Fruit fly (Drosophila melanogaster): ENCODE results near the gene CG43679.

Gene CG43679

dm6 chr3L:15049395-15049794 is 1.8 kb downstream of the CG43679 start, which contains the start of gene CG43678:
Gene CG43678 (minus strand): TSS chr3L:15049495.
- TF ChIP-seq usp (GFP tag; optimal IDR thresholded peaks at IDR 0.05) (no peak), Dll (optimal IDR thresholded peaks at IDR 0.05) (no peak), psq (optimal IDR thresholded peaks at IDR 0.05) (no peak), pan (optimal IDR thresholded peaks at IDR 0.05) (no peak), EcR (GFP tag; optimal IDR thresholded peaks at IDR 0.05) (no peak), CG8478 (optimal IDR thresholded peaks at IDR 0.05) (no peak)

DNA sequence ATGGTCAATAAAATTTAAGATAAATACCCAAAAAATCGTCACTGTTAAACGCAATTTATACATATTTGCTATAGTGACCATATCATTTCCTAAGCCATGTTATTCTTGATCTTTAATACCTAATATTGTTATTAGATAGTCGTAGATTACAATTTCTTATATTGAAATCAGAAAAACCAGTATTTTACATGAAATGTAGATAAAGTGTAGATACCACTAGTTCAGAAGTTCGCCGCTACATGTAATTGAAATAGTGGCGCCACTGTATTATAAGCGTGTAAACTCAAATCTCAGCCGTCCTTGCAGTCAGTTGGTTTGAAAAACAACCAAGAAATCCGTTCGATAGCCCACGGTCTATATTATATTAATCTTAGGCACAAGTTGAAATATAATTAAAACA is 3.1 kb downstream of the CG43679 start:
- TF ChIP-seq EcR (GFP tag; optimal IDR thresholded peaks at IDR 0.05) (no peak), pan (optimal IDR thresholded peaks at IDR 0.05) (no peak), Dll (optimal IDR thresholded peaks at IDR 0.05) (no peak), psq (optimal IDR thresholded peaks at IDR 0.05) (no peak)

DNA sequence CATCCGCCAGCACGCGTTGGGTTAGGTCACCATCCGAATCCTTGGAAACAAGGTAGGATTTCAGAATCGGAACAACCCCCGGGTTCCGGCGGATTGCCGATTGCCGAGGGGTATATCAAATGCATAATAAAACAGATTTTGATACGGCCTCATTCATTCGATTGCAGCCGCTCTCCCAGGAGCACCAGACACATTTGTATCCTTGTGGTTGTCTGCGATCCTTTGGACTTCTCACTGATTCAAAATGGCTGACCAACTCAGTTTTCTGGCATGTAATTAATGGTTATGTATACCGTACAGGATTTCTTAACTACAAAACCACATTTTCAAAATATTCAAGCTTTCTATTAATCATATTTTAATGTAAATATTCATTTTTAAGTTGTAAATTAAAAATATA is 3.6 kb downstream of the CG43679 start:
- TF ChIP-seq Dll (optimal IDR thresholded peaks at IDR 0.05) (no peak), EcR (GFP tag; optimal IDR thresholded peaks at IDR 0.05) (no peak), psq (optimal IDR thresholded peaks at IDR 0.05) (no peak)

- no peak for TF ChIP-seq psq (optimal IDR thresholded peaks at IDR 0.05)
- no peak for TF ChIP-seq EcR (GFP tag; optimal IDR thresholded peaks at IDR 0.05)
- TF ChIP-seq CG8478 (optimal IDR thresholded peaks at IDR 0.05) = no peak
- TF ChIP-seq usp (GFP tag; optimal IDR thresholded peaks at IDR 0.05) = no peak
- TF ChIP-seq pan (optimal IDR thresholded peaks at IDR 0.05) = no peak
- no peak for TF ChIP-seq Dll (optimal IDR thresholded peaks at IDR 0.05)
Measured at dm6 chr3L:15045114-15045513, 6.1 kb downstream of the CG43679 start.

DNA sequence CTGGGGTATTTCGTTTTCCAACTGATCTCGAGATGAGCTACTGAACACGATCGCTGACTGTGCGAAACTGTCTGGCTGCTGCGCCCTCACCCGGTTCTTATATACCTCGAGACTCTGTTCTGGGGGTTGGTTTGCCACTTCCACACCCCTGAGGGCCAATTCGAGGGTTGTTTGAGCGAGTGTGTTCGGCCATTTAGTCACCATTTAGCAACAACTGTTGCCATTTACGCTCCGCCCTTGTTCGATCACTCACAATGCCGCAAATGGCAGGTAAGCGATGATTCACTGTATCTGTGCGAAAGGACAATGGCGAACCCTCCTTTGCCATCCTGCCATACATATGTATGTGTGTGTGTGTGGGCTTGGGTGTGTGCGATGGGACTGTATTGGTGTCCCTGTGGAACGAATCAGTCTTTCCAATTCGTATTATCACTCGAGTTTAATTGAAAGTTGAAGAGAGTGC is 7.3 kb downstream of the CG43679 start, which contains the start of gene ind:
TSS of gene ind (minus strand) at position 51 of the 463 bp plus-strand sequence.
- TF ChIP-seq Dll (optimal IDR thresholded peaks at IDR 0.05) = no peak
- no peak for TF ChIP-seq EcR (GFP tag; optimal IDR thresholded peaks at IDR 0.05)
- no peak for TF ChIP-seq usp (GFP tag; optimal IDR thresholded peaks at IDR 0.05)
- no peak for TF ChIP-seq psq (optimal IDR thresholded peaks at IDR 0.05)
- no peak for TF ChIP-seq pan (optimal IDR thresholded peaks at IDR 0.05)
- no peak for TF ChIP-seq CG8478 (optimal IDR thresholded peaks at IDR 0.05)

DNA sequence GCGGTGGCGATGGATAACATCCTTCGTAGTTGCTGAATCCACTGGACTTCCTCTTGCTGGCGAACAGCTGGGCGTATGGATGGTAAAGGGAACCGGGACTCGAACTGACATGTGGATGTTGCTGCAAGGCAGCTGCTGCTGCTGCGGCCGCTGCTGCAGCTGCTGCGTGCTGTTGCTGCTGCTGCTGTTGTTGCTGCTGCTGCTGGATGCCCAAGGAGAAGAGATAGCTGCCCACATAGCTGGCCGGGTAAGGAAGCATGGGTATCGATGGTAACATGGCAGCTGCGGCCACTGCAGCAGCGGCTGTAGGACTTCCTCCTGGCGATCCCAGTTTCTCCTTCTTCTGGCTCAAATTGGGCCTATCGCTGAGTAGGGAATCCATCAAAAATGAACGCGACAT is 7.8 kb downstream of the CG43679 start:
- no peak for TF ChIP-seq CG8478 (optimal IDR thresholded peaks at IDR 0.05)
- TF ChIP-seq usp (GFP tag; optimal IDR thresholded peaks at IDR 0.05) = no peak
- no peak for TF ChIP-seq psq (optimal IDR thresholded peaks at IDR 0.05)
- TF ChIP-seq pan (optimal IDR thresholded peaks at IDR 0.05) = no peak
- TF ChIP-seq Dll (optimal IDR thresholded peaks at IDR 0.05) = no peak
- no peak for TF ChIP-seq EcR (GFP tag; optimal IDR thresholded peaks at IDR 0.05)

- TF ChIP-seq pan (optimal IDR thresholded peaks at IDR 0.05) (no peak), usp (GFP tag; optimal IDR thresholded peaks at IDR 0.05) (no peak), EcR (GFP tag; optimal IDR thresholded peaks at IDR 0.05) (no peak), psq (optimal IDR thresholded peaks at IDR 0.05) (no peak), CG8478 (optimal IDR thresholded peaks at IDR 0.05) (no peak), Dll (optimal IDR thresholded peaks at IDR 0.05) (no peak)
Measured at dm6 chr3L:15042470-15042869, 8.8 kb downstream of the CG43679 start, which contains the start of gene Rpn12R. Gene Rpn12R (minus strand): TSS chr3L:15042570.

- TF ChIP-seq usp (GFP tag; optimal IDR thresholded peaks at IDR 0.05) (no peak), pan (optimal IDR thresholded peaks at IDR 0.05) (no peak), psq (optimal IDR thresholded peaks at IDR 0.05) (no peak), Dll (optimal IDR thresholded peaks at IDR 0.05) (no peak), EcR (GFP tag; optimal IDR thresholded peaks at IDR 0.05) (no peak), CG8478 (optimal IDR thresholded peaks at IDR 0.05) (no peak)
Measured at dm6 chr3L:15040329-15040886, 10.8 kb downstream of the CG43679 start.

DNA sequence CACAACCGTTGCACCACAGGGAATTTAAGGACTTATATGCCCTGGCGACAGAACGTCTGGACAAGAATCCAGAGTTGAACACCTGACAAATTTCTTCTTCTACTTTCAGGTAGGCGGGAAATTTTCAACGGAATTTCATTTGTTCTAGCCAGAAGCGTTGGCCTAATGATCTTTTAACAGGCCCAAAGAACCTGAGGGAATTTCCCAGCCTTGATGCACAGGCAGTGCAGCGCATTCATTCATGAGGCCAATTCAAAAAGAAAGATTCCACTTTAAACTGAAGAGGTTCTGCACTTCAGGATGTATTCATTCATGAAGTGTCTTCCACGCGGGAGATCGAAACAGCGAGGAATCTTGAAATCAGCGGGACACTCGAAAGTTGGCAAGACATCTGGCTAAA is 11.7 kb downstream of the CG43679 start:
- TF ChIP-seq usp (GFP tag; optimal IDR thresholded peaks at IDR 0.05) (no peak), psq (optimal IDR thresholded peaks at IDR 0.05) (no peak), pan (optimal IDR thresholded peaks at IDR 0.05) (no peak)

- TF ChIP-seq pan (optimal IDR thresholded peaks at IDR 0.05) = no peak
- TF ChIP-seq usp (GFP tag; optimal IDR thresholded peaks at IDR 0.05) = no peak
- no peak for TF ChIP-seq psq (optimal IDR thresholded peaks at IDR 0.05)
- no peak for TF ChIP-seq EcR (GFP tag; optimal IDR thresholded peaks at IDR 0.05)
- TF ChIP-seq CG8478 (optimal IDR thresholded peaks at IDR 0.05) = no peak
- no peak for TF ChIP-seq Dll (optimal IDR thresholded peaks at IDR 0.05)
Measured at dm6 chr3L:15035585-15035984, 15.6 kb downstream of the CG43679 start.

dm6 chr3L:15034714-15035076 is 16.5 kb downstream of the CG43679 start:
- TF ChIP-seq Dll (optimal IDR thresholded peaks at IDR 0.05) (no peak), CG8478 (optimal IDR thresholded peaks at IDR 0.05) (no peak), usp (GFP tag; optimal IDR thresholded peaks at IDR 0.05) (no peak), EcR (GFP tag; optimal IDR thresholded peaks at IDR 0.05) (no peak), pan (optimal IDR thresholded peaks at IDR 0.05) (no peak), psq (optimal IDR thresholded peaks at IDR 0.05) (no peak)

DNA sequence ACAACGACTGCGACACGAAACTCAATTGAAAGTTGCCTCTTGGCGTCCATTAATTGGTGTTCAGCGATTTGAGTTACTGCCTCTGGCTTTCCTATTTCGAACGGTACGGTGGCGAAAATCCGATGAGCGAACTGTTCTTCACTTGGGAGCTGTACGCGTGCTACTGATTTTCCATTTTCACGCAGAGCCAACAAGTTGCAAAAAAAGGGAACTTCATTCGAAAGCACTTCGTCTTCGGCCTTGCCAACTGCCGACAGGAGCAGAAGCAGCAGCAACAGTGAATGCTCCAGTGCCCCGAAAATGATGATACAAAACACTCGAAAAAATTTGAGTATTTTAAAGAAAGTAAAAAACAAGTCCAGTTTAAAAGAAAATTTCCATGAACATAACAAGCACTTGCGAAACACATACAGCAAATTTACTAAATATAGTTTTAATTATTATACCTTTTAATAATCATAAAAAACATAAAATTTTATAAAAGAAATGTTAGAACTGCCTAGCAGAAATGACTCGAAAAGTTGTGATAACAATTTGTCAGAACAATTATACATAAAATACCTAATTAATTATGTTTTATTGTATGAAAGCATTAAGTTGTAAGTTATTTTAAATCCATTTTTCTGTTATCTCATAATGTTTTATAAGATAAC is 17.0 kb downstream of the CG43679 start:
- no peak for TF ChIP-seq EcR (GFP tag; optimal IDR thresholded peaks at IDR 0.05)
- no peak for TF ChIP-seq usp (GFP tag; optimal IDR thresholded peaks at IDR 0.05)
- no peak for TF ChIP-seq pan (optimal IDR thresholded peaks at IDR 0.05)
- TF ChIP-seq Dll (optimal IDR thresholded peaks at IDR 0.05) = no peak
- TF ChIP-seq psq (optimal IDR thresholded peaks at IDR 0.05) = no peak
- TF ChIP-seq CG8478 (optimal IDR thresholded peaks at IDR 0.05) = no peak

DNA sequence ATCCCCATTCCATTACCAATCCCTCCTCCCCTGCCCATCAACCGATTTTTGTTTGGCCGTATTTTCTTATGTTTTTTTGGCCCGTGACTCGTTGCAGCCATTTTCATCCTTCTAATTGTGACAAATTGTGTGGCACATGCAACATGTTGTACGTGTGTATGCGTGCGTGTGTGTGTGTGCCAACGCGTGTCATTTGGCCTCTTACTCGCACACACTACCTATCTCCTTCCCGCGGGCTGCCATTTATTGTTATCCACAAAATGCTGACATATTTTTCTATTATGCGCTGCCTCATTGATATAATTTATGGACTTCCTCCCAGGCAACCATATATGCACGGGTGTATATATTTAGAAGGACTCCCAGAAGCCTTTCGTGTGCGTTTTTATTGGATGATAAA is 19.5 kb downstream of the CG43679 start:
- TF ChIP-seq usp (GFP tag; optimal IDR thresholded peaks at IDR 0.05) (no peak), EcR (GFP tag; optimal IDR thresholded peaks at IDR 0.05) (no peak), CG8478 (optimal IDR thresholded peaks at IDR 0.05) (no peak), Dll (optimal IDR thresholded peaks at IDR 0.05) (no peak), pan (optimal IDR thresholded peaks at IDR 0.05) (no peak), psq (optimal IDR thresholded peaks at IDR 0.05) (no peak)
